Worm (Caenorhabditis elegans) whole organism, late embryonic: ENCODE measurements around the gene F02E11.3.
A peak's percentile ranks its signal among the peaks of the same experiment; 100 is the strongest.

Experiments used
- C08G9.2 ChIP-seq: sonication (generic microtip); optimal IDR thresholded peaks from 2 replicates; lab custom pipeline; 2016; ENCODE audit warnings: mild to moderate bottlenecking, missing genetic modification characterization, moderate library complexity, missing compliant biosample characterization
- F13H6.1 ChIP-seq: sonication (generic microtip); optimal IDR thresholded peaks from 2 replicates; lab custom pipeline; 2016; ENCODE audit warnings: missing genetic modification characterization, missing compliant biosample characterization
- K02D7.2 ChIP-seq: sonication (generic microtip); optimal IDR thresholded peaks from 2 replicates; lab custom pipeline; 2017; ENCODE audit warnings: mild to moderate bottlenecking, missing genetic modification characterization, missing compliant biosample characterization
- Y22D7AL.16 ChIP-seq: sonication (generic microtip); optimal IDR thresholded peaks from 2 replicates; lab custom pipeline; 2016; ENCODE audit warnings: missing genetic modification characterization, missing compliant biosample characterization
- ama-1 ChIP-seq: fragments of 150-350 bp; optimal IDR thresholded peaks from 2 replicates; lab custom pipeline; 2014
- ceh-14 ChIP-seq: sonication (generic microtip); optimal IDR thresholded peaks from 2 replicates; lab custom pipeline; 2016; ENCODE audit warnings: missing genotype, missing genetic modification characterization, missing compliant biosample characterization
- ceh-18 ChIP-seq: sonication (generic microtip); optimal IDR thresholded peaks from 2 replicates; lab custom pipeline; 2016; ENCODE audit warnings: missing genetic modification characterization, missing compliant biosample characterization
- ceh-45 ChIP-seq: fragments of 200-800 bp; sonication (Bioruptor generic); IDR thresholded peaks from 2 replicates; pipeline ENCODE4 v1.3.6; 2022; ENCODE audit warnings: missing genetic modification reagents, missing genetic modification characterization, missing compliant biosample characterization
- ceh-9 ChIP-seq: sonication (generic microtip); optimal IDR thresholded peaks from 2 replicates; lab custom pipeline; 2016; ENCODE audit warnings: mild to moderate bottlenecking, missing genetic modification characterization, inconsistent platforms, missing compliant biosample characterization
- elt-2 ChIP-seq: sonication (generic microtip); optimal IDR thresholded peaks from 2 replicates; lab custom pipeline; 2016; ENCODE audit warnings: missing genetic modification reagents, missing genetic modification characterization, missing compliant biosample characterization
- ets-4 ChIP-seq: sonication (generic microtip); optimal IDR thresholded peaks from 2 replicates; lab custom pipeline; 2016; ENCODE audit warnings: missing genetic modification characterization, missing compliant biosample characterization
- eyg-1 ChIP-seq: sonication (generic microtip); optimal IDR thresholded peaks from 2 replicates; lab custom pipeline; 2016; ENCODE audit warnings: missing genotype, missing genetic modification characterization, missing compliant biosample characterization
- fkh-10 ChIP-seq: fragments of 150-350 bp; optimal IDR thresholded peaks from 2 replicates; lab custom pipeline; 2014; ENCODE audit warnings: missing biosample characterization, missing genetic modification reagents, missing genetic modification characterization
- fkh-6 ChIP-seq: sonication (generic microtip); optimal IDR thresholded peaks from 2 replicates; lab custom pipeline; 2016; ENCODE audit warnings: missing genetic modification characterization, missing compliant biosample characterization
- gmeb-2 ChIP-seq: sonication (generic microtip); optimal IDR thresholded peaks from 2 replicates; lab custom pipeline; 2016; ENCODE audit warnings: missing genetic modification characterization, inconsistent platforms, missing compliant biosample characterization
- hlh-13 ChIP-seq: fragments of 200-800 bp; sonication (Bioruptor generic); optimal IDR thresholded peaks from 2 replicates; lab custom pipeline; 2018; ENCODE audit warnings: mild to moderate bottlenecking, missing genetic modification characterization, missing compliant biosample characterization
- hlh-6 ChIP-seq: sonication (generic microtip); optimal IDR thresholded peaks from 2 replicates; lab custom pipeline; 2016; ENCODE audit warnings: missing genotype, missing genetic modification characterization, missing compliant biosample characterization
- lin-11 ChIP-seq: fragments of 200-800 bp; sonication (Bioruptor generic); optimal IDR thresholded peaks from 2 replicates; lab custom pipeline; 2018; ENCODE audit warnings: mild to moderate bottlenecking, missing genetic modification characterization, missing compliant biosample characterization
- madf-2 ChIP-seq: sonication (generic microtip); optimal IDR thresholded peaks from 2 replicates; lab custom pipeline; 2017; ENCODE audit warnings: missing genetic modification characterization, missing compliant biosample characterization
- nfya-1 ChIP-seq: sonication (generic microtip); optimal IDR thresholded peaks from 2 replicates; lab custom pipeline; 2017; ENCODE audit warnings: missing genetic modification characterization, mild to moderate bottlenecking, missing compliant biosample characterization, antibody characterized with exemption, moderate library complexity
- nhr-11 ChIP-seq: fragments of 150-350 bp; optimal IDR thresholded peaks from 2 replicates; lab custom pipeline; 2014; ENCODE audit warnings: missing biosample characterization, missing genetic modification characterization
- npax-4 ChIP-seq: sonication (generic microtip); optimal IDR thresholded peaks from 2 replicates; lab custom pipeline; 2016; ENCODE audit warnings: missing genetic modification characterization, missing compliant biosample characterization
- odd-2 ChIP-seq: sonication (generic microtip); optimal IDR thresholded peaks from 2 replicates; lab custom pipeline; 2017; ENCODE audit warnings: antibody characterized with exemption, mild to moderate bottlenecking, missing genetic modification characterization, missing compliant biosample characterization
- pat-9 ChIP-seq: fragments of 200-800 bp; sonication (Bioruptor generic); optimal IDR thresholded peaks from 2 replicates; lab custom pipeline; 2018; ENCODE audit warnings: mild to moderate bottlenecking, missing genetic modification characterization, moderate library complexity, missing compliant biosample characterization
- pax-1 ChIP-seq: fragments of 150-350 bp; optimal IDR thresholded peaks from 2 replicates; lab custom pipeline; 2014; ENCODE audit warnings: missing biosample characterization, missing genetic modification characterization
- pha-4 ChIP-seq: fragments of 150-350 bp; optimal IDR thresholded peaks from 2 replicates; lab custom pipeline; 2018; ENCODE audit warnings: missing biosample characterization, missing genetic modification reagents, missing genetic modification characterization
- pqm-1 ChIP-seq: sonication (generic microtip); optimal IDR thresholded peaks from 2 replicates; lab custom pipeline; 2016; ENCODE audit warnings: missing genetic modification characterization, missing compliant biosample characterization
- pros-1 ChIP-seq: fragments of 150-350 bp; optimal IDR thresholded peaks from 2 replicates; lab custom pipeline; 2014; ENCODE audit warnings: missing biosample characterization, missing genetic modification reagents, missing genetic modification characterization
- sdc-2 ChIP-seq: sonication (generic microtip); optimal IDR thresholded peaks from 2 replicates; lab custom pipeline; 2016; ENCODE audit warnings: missing genotype, missing genetic modification characterization, missing compliant biosample characterization
- sox-2 ChIP-seq: fragments of 200-800 bp; sonication (Bioruptor generic); IDR thresholded peaks from 2 replicates; pipeline ENCODE4 v1.3.6; 2022; ENCODE audit warnings: missing genetic modification reagents, missing genetic modification characterization, missing compliant biosample characterization
- syd-9 ChIP-seq: sonication (generic microtip); optimal IDR thresholded peaks from 2 replicates; lab custom pipeline; 2016; ENCODE audit warnings: mild to moderate bottlenecking, missing genetic modification characterization, moderate library complexity, missing compliant biosample characterization
- tbx-2 ChIP-seq: sonication (generic microtip); optimal IDR thresholded peaks from 2 replicates; lab custom pipeline; 2016; ENCODE audit warnings: missing genetic modification characterization, missing compliant biosample characterization
- tbx-7 ChIP-seq: sonication (generic microtip); optimal IDR thresholded peaks from 2 replicates; lab custom pipeline; 2016; ENCODE audit warnings: missing genotype, missing genetic modification characterization, missing compliant biosample characterization
- unc-55 ChIP-seq: sonication (generic microtip); optimal IDR thresholded peaks from 2 replicates; lab custom pipeline; 2017; ENCODE audit warnings: missing biosample characterization, missing genetic modification reagents, missing genetic modification characterization
- unc-86 ChIP-seq: sonication (generic microtip); optimal IDR thresholded peaks from 2 replicates; lab custom pipeline; 2016; ENCODE audit warnings: missing genetic modification characterization, missing compliant biosample characterization

F02E11.3 gene

DNA sequence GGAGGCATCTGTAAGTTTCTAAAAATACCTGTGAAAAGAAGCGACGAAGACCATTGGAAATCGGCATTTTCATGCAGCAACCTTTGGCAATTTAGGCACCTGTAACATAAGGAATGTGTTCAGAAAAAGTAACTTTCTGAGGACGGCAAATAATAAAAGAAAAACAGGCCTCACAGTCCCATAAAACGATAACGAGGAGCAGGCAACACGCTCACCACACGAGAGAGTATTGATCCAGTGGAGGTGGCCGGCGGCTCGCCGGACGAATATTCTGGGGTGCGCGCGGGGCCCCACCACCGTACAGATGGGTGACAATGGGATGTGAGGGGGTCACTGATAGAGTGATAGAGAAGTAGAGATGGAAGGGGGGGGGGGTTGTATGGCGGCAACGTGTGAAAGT is at the start of gene F02E11.3:
F02E11.3 (minus strand) TSS at position 101 of the 400 bp plus-strand sequence.
- TF ChIP-seq fkh-6 (tag; lab: Kevin White, UChicago) (no peak), nfya-1 (tag; lab: Kevin White, UChicago) (no peak)

DNA sequence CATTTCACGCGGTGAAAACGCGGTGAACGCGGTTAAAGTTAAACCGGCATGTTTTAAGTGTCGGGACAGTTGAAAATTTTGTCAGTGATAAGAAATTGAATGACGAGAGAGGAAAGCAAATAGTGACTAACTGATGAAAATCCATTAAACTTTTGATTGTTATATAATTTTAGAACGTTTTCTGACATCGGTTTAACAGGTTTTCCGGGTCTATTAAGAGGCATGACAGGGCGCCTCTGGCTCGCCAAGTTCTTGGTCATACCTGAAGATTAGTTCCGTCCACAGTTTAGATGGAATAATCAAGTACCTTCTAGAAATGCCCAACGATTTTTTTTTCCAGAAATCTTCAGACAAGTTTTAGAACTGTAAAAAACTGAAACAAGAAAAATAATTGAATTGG is 48.4 kb upstream of the F02E11.3 start, which contains the start of gene Y46D2A.2:
Y46D2A.2 (minus strand) TSS at position 101 of the 400 bp plus-strand sequence.
- TF ChIP-seq K02D7.2 (no peak), odd-2 (no peak), hlh-13 (GFP tag; lab: Kevin White, UChicago) (no peak), ceh-18 (tag; lab: Kevin White, UChicago) (no peak), pqm-1 (tag; lab: Kevin White, UChicago) (no peak), C08G9.2 (tag; lab: Kevin White, UChicago) (no peak), npax-4 (no peak), pha-4 (tag; lab: Kevin White, UChicago) (no peak), sdc-2 (tag; lab: Kevin White, UChicago) (no peak), ama-1 (lab: Kevin White, UChicago) (no peak), pat-9 (no peak), nfya-1 (tag; lab: Kevin White, UChicago) (no peak), lin-11 (no peak), sox-2 (GFP tag; lab: Robert Waterston, UW) (no peak), unc-55 (GFP tag; lab: Kevin White, UChicago) (no peak), ceh-14 (tag; lab: Kevin White, UChicago) (no peak), F13H6.1 (tag; lab: Kevin White, UChicago) (no peak), ceh-9 (no peak), gmeb-2 (no peak), tbx-2 (tag; lab: Kevin White, UChicago) (no peak)
- TF ChIP-seq, all 69 proteins: peak for 0

DNA sequence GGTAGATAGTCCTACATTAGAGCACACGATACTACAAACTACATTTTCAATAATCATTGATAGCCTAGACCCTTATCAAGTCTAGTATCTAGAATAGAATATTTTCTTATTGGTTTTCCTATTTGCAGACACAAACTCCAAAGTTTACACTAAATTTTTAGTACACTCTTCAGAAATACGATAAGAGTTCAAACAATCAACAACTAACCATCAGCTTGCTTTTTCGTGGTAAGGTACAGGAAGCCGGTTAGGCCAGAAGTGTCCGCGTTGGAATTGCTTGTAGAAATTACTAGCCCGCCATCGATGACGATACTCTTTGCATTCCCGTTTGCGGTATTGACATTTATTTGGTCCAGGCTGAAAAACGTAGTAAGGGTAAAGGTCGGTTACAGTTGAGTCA is 47.4 kb upstream of the F02E11.3 start, which contains the start of gene Y46D2A.1:
Y46D2A.1 (plus strand) TSS at position 301 of the 400 bp plus-strand sequence.
- TF ChIP-seq ceh-45 (GFP tag; lab: Robert Waterston, UW) = no peak
- TF ChIP-seq ceh-14 (tag; lab: Kevin White, UChicago) = no peak
- no peak for TF ChIP-seq sdc-2 (tag; lab: Kevin White, UChicago)
- no peak for TF ChIP-seq hlh-13 (GFP tag; lab: Kevin White, UChicago)
- TF ChIP-seq pax-1 = no peak
- no peak for TF ChIP-seq pros-1
- TF ChIP-seq tbx-7 (tag; lab: Kevin White, UChicago) = no peak
- no peak for TF ChIP-seq fkh-10 (GFP tag; lab: Kevin White, UChicago)
- no peak for TF ChIP-seq ets-4

DNA sequence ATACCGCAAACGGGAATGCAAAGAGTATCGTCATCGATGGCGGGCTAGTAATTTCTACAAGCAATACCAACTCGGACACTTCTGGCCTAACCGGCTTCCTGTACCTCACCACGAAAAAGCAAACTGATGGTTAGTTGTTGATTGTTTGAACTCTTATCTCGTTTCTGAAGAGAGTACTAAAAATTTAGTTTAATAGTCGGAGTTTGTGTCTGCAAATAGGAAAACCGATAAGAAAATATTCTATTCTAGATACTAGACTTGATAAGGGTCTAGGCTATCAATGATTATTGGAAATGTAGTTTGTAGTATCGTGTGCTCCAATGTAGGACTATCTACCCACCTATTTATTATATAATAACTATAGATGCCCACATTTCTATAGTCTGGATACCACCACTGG is 44.0 kb upstream of the F02E11.3 start:
- no peak for TF ChIP-seq syd-9 (tag; lab: Kevin White, UChicago)
- TF ChIP-seq elt-2 = peak; percentile 76

DNA sequence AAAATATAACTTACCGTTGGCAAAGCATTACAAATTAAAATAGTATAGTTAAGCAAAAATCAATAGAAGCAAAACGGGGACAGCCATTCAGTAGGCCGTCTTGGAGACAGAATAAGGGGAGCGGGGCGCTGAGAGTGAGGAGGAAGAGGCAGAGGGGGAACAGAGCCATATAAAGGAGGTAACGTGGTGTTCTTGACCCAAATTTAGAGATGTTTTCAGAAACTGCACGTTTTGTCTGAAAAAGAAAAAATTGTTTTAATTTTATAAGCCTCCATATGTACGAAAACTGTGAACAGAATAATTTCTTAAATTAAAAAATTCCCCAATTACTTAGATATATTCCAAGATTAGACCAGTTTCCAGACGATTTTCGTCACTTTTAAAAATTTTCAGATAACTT is 38.6 kb upstream of the F02E11.3 start, which contains the start of gene F39E9.6:
F39E9.6 (minus strand) TSS at position 101 of the 400 bp plus-strand sequence.
- TF ChIP-seq eyg-1 (no peak), pros-1 (no peak), madf-2 (tag; lab: Kevin White, UChicago) (no peak), hlh-6 (no peak), Y22D7AL.16 (tag; lab: Kevin White, UChicago) (no peak), ceh-45 (GFP tag; lab: Robert Waterston, UW) (no peak), unc-86 (tag; lab: Kevin White, UChicago) (no peak), nhr-11 (tag; lab: Kevin White, UChicago) (no peak), unc-55 (GFP tag; lab: Kevin White, UChicago) (no peak)
